Fruit fly (Drosophila melanogaster): ENCODE results near the gene GatA.

The GatA gene

DNA sequence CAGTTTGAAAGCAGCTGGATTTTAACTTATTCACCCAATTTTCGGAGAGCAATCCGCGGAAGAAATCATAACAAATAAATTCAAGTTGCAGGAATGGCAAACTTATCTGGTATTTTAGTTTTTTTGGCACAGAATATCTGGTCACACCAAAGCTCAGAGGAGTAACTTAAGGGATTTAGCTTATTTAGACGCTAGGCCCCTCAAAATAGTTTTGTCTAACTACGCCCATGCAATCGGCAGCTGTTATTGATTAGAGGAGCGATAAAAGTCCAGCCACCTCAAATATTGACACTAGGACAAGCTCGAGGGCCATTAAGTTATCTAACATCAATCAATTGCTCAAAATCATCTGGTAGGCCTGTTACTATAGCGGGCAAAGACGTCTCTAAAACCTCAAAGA lies at the start of gene GatA, which contains the start of gene P5cr (continued):
- peak; percentile 80 for TF ChIP-seq ranshi (GFP tag; IDR thresholded peaks at IDR 0.05)
- peak; percentile 78 for TF ChIP-seq CG16863 (GFP tag; optimal IDR thresholded peaks at IDR 0.05)
- TF ChIP-seq unc-4 (GFP tag; IDR thresholded peaks at IDR 0.05; ENCODE audit: partially characterized antibody) = no peak
- no peak for TF ChIP-seq zf30C (GFP tag; optimal IDR thresholded peaks at IDR 0.05)
- TF ChIP-seq peb (GFP tag; IDR thresholded peaks at IDR 0.05) = no peak
- peak; percentile 49 for TF ChIP-seq salm (tag; optimal IDR thresholded peaks at IDR 0.05)
- no peak for TF ChIP-seq lov (optimal IDR thresholded peaks at IDR 0.05)
- TF ChIP-seq lov (GFP tag; IDR thresholded peaks at IDR 0.05) = 0 out of 3 replicates have a peak, but pooled peaks have one; percentile 21
- peak; percentile 91 for TF ChIP-seq Drgx (GFP tag; IDR thresholded peaks at IDR 0.05)
- no peak for TF ChIP-seq tll (GFP tag; optimal IDR thresholded peaks at IDR 0.05)
- peak; percentile 30 for TF ChIP-seq Dp (GFP tag; optimal IDR thresholded peaks at IDR 0.05)
- TF ChIP-seq CG4707 (GFP tag; optimal IDR thresholded peaks at IDR 0.05) = peak; percentile 41
- TF ChIP-seq CG11696 (GFP tag; IDR thresholded peaks at IDR 0.05) = 0 out of 2 replicates have a peak, but pooled peaks have one; percentile 32
- no peak for TF ChIP-seq Dfd (GFP tag; optimal IDR thresholded peaks at IDR 0.05)
- TF ChIP-seq gt (GFP tag; IDR thresholded peaks at IDR 0.05) = peak; percentile 42; the same call in 1 of the 2 replicates
- peak; percentile 56 for TF ChIP-seq CG4854 (GFP tag; optimal IDR thresholded peaks at IDR 0.05)
- no peak for TF ChIP-seq CG17186 (GFP tag; optimal IDR thresholded peaks at IDR 0.05)
- TF ChIP-seq CG2202 (tag; optimal IDR thresholded peaks at IDR 0.05) = no peak
- TF ChIP-seq CG10543 (GFP tag; optimal IDR thresholded peaks at IDR 0.05) = peak; percentile 30
- peak; percentile 67 for TF ChIP-seq CG5953 (GFP tag; IDR thresholded peaks at IDR 0.05)
- peak; percentile 65 to 83 for TF ChIP-seq Hr51 (GFP tag; optimal IDR thresholded peaks at IDR 0.05)
- TF ChIP-seq row (GFP tag; IDR thresholded peaks at IDR 0.05) = peak; percentile 94
- TF ChIP-seq CHES-1-like (GFP tag; optimal IDR thresholded peaks at IDR 0.05) = peak; percentile 94
- peak; percentile 50 for TF ChIP-seq Abd-B (GFP tag; optimal IDR thresholded peaks at IDR 0.05)
- peak; percentile 17 for TF ChIP-seq CG2116 (GFP tag; optimal IDR thresholded peaks at IDR 0.05)
- peak; percentile 64 for TF ChIP-seq HLH3B (GFP tag; IDR thresholded peaks at IDR 0.05)
- TF ChIP-seq CG18619 (GFP tag; optimal IDR thresholded peaks at IDR 0.05) = peak; percentile 69
- TF ChIP-seq Sox100B (GFP tag; optimal IDR thresholded peaks at IDR 0.05) = no peak
- TF ChIP-seq Atf6 (GFP tag; IDR thresholded peaks at IDR 0.05) = peak; percentile 86
- TF ChIP-seq kni (GFP tag; optimal IDR thresholded peaks at IDR 0.05) = no peak
- TF ChIP-seq CG30431 (GFP tag; optimal IDR thresholded peaks at IDR 0.05) = peak; percentile 63
- peak; percentile 90 for TF ChIP-seq CG11247 (GFP tag; IDR thresholded peaks at IDR 0.05)
- no peak for TF ChIP-seq h (optimal IDR thresholded peaks at IDR 0.05)
- peak; percentile 74 for TF ChIP-seq grn (GFP tag; optimal IDR thresholded peaks at IDR 0.05)
- peak; percentile 69 for TF ChIP-seq sr (GFP tag; IDR thresholded peaks at IDR 0.05)
- peak; percentile 42 for TF ChIP-seq CG6654 (GFP tag; optimal IDR thresholded peaks at IDR 0.05)
- TF ChIP-seq nerfin-2 (GFP tag; IDR thresholded peaks at IDR 0.05; ENCODE audit: partially characterized antibody) = no peak
- peak; percentile 56; the same call in 1 of the 2 replicates for TF ChIP-seq Taf1 (GFP tag; IDR thresholded peaks at IDR 0.05)
- peak; percentile 26 for TF ChIP-seq cato (GFP tag; optimal IDR thresholded peaks at IDR 0.05; ENCODE audit: borderline replicate concordance)
- TF ChIP-seq Camta (GFP tag; optimal IDR thresholded peaks at IDR 0.05) = peak; percentile 36
- TF ChIP-seq NfI (GFP tag; optimal IDR thresholded peaks at IDR 0.05) = peak; percentile 90
- no peak for TF ChIP-seq Max (GFP tag; optimal IDR thresholded peaks at IDR 0.05)
- TF ChIP-seq sob (GFP tag; IDR thresholded peaks at IDR 0.05) = peak; percentile 89
- TF ChIP-seq CG32532 (GFP tag; IDR thresholded peaks at IDR 0.05) = peak; percentile 94
- TF ChIP-seq Atf3 (GFP tag; optimal IDR thresholded peaks at IDR 0.05) = peak; percentile 51
- no peak; the same call in 1 of the 2 replicates for TF ChIP-seq toy (GFP tag; IDR thresholded peaks at IDR 0.05)
- TF ChIP-seq Ada2b (GFP tag; IDR thresholded peaks at IDR 0.05) = peak; percentile 76
- peak; percentile 51 to 69 for TF ChIP-seq bsh (GFP tag; optimal IDR thresholded peaks at IDR 0.05)
- peak; percentile 33; the same call in 1 of the 2 replicates for TF ChIP-seq CG13287 (GFP tag; IDR thresholded peaks at IDR 0.05; ENCODE audit: partially characterized antibody)
- peak; percentile 92 for TF ChIP-seq fu2 (GFP tag; optimal IDR thresholded peaks at IDR 0.05)
- TF ChIP-seq CG32772 (GFP tag; IDR thresholded peaks at IDR 0.05) = peak; percentile 73
